In genomic region chrX:3023552-3024183, ce11 we compare ENCODE assay signal across 2 worm cellular contexts.
TF ChIP-seq lines count a peak whose summit lies in the region.

No protein-coding gene starts in this region.

TF ChIP-seq in whole organism, L1 larva, 84 proteins besides CTCF, POLR2A, EP300 and RAD21 (continued from another document):
- no peak for TF ChIP-seq sptf-1 (tag; optimal IDR thresholded peaks at IDR 0.05; lab: Kevin White, UChicago)
- TF ChIP-seq efl-3 (GFP tag; optimal IDR thresholded peaks at IDR 0.05; lab: Kevin White, UChicago), result no peak
- TF ChIP-seq snpc-4 (tag; optimal IDR thresholded peaks at IDR 0.05; lab: Kevin White, UChicago), result no peak
- TF ChIP-seq dpl-1 (GFP tag; optimal IDR thresholded peaks at IDR 0.05; lab: Kevin White, UChicago), result no peak
- no peak for TF ChIP-seq nhr-237 (tag; optimal IDR thresholded peaks at IDR 0.05; lab: Kevin White, UChicago)
- peak; percentile 68 for TF ChIP-seq dsc-1 (tag; optimal IDR thresholded peaks at IDR 0.05; lab: Kevin White, UChicago)
- no peak for TF ChIP-seq C16A3.4 (tag; optimal IDR thresholded peaks at IDR 0.05; lab: Kevin White, UChicago)
- TF ChIP-seq nhr-47 (tag; optimal IDR thresholded peaks at IDR 0.05; lab: Kevin White, UChicago), result peak; percentile 40
- TF ChIP-seq unc-130 (tag; optimal IDR thresholded peaks at IDR 0.05; lab: Kevin White, UChicago), result peak; percentile 25
- no peak for TF ChIP-seq nhr-11 (tag; optimal IDR thresholded peaks at IDR 0.05; lab: Kevin White, UChicago)
- peak; percentile 14 to 18 for TF ChIP-seq lsy-2 (tag; optimal IDR thresholded peaks at IDR 0.05; lab: Kevin White, UChicago)
- no peak for TF ChIP-seq unc-30 (tag; optimal IDR thresholded peaks at IDR 0.05; lab: Kevin White, UChicago)
- no peak for TF ChIP-seq aly-2 (tag; optimal IDR thresholded peaks at IDR 0.05; lab: Kevin White, UChicago)
- TF ChIP-seq tbx-2 (tag; optimal IDR thresholded peaks at IDR 0.05; lab: Kevin White, UChicago), result peak; percentile 11
- no peak for TF ChIP-seq lir-3 (tag; optimal IDR thresholded peaks at IDR 0.05; lab: Kevin White, UChicago; ENCODE audit: poor library complexity)
- TF ChIP-seq alr-1 (tag; optimal IDR thresholded peaks at IDR 0.05; lab: Kevin White, UChicago; ENCODE audit: borderline replicate concordance), result no peak
- TF ChIP-seq blmp-1 (tag; optimal IDR thresholded peaks at IDR 0.05; lab: Kevin White, UChicago), result no peak
- no peak for TF ChIP-seq sox-4 (tag; optimal IDR thresholded peaks at IDR 0.05; lab: Kevin White, UChicago)
- no peak for TF ChIP-seq unc-98 (GFP tag; IDR thresholded peaks at IDR 0.05; lab: Robert Waterston, UW)
- peak in 1 of 2 experiments; percentile 10 for TF ChIP-seq mdl-1 (tag; optimal IDR thresholded peaks at IDR 0.05; lab: Kevin White, UChicago)
- TF ChIP-seq fkh-8 (tag; optimal IDR thresholded peaks at IDR 0.05; lab: Kevin White, UChicago), result peak; percentile 32
- TF ChIP-seq lin-13 (GFP tag; optimal IDR thresholded peaks at IDR 0.05; lab: Kevin White, UChicago), result no peak
- no peak for TF ChIP-seq egl-27 (tag; optimal IDR thresholded peaks at IDR 0.05; lab: Kevin White, UChicago)
- no peak for TF ChIP-seq ceh-8 (GFP tag; optimal IDR thresholded peaks at IDR 0.05; lab: Kevin White, UChicago)
- TF ChIP-seq lin-35 (GFP tag; optimal IDR thresholded peaks at IDR 0.05; lab: Kevin White, UChicago), result peak in 1 of 2 experiments; percentile 0
- TF ChIP-seq unc-62 (GFP tag; optimal IDR thresholded peaks at IDR 0.05; lab: Kevin White, UChicago), result no peak
- TF ChIP-seq ceh-82 (tag; optimal IDR thresholded peaks at IDR 0.05; lab: Kevin White, UChicago), result peak in 1 of 3 experiments; percentile 39
- no peak for TF ChIP-seq elt-2 (tag; optimal IDR thresholded peaks at IDR 0.05; lab: Kevin White, UChicago)
- no peak for TF ChIP-seq aha-1 (tag; optimal IDR thresholded peaks at IDR 0.05; lab: Kevin White, UChicago)
- peak; percentile 55 for TF ChIP-seq nhr-20 (tag; optimal IDR thresholded peaks at IDR 0.05; lab: Kevin White, UChicago)
- no peak for TF ChIP-seq hlh-17 (GFP tag; optimal IDR thresholded peaks at IDR 0.05; lab: Kevin White, UChicago; ENCODE audit: borderline replicate concordance)
- TF ChIP-seq lin-15B (tag; optimal IDR thresholded peaks at IDR 0.05; lab: Kevin White, UChicago), result no peak
- no peak for TF ChIP-seq fkh-4 (tag; optimal IDR thresholded peaks at IDR 0.05; lab: Kevin White, UChicago; ENCODE audit: borderline replicate concordance)
- TF ChIP-seq Y116A8C.19 (tag; optimal IDR thresholded peaks at IDR 0.05; lab: Kevin White, UChicago; ENCODE audit: borderline replicate concordance), result no peak
- TF ChIP-seq efl-1 (optimal IDR thresholded peaks at IDR 0.05; lab: Kevin White, UChicago), result no peak
- TF ChIP-seq efl-1 (GFP tag; optimal IDR thresholded peaks at IDR 0.05 in 1 of 2; lab: Kevin White, UChicago), result peak in 1 of 2 experiments; percentile 77
- no peak for TF ChIP-seq nhr-77 (tag; optimal IDR thresholded peaks at IDR 0.05; lab: Kevin White, UChicago)
- TF ChIP-seq pqm-1 (tag; optimal IDR thresholded peaks at IDR 0.05; lab: Kevin White, UChicago), result no peak
- no peak for TF ChIP-seq ces-1 (GFP tag; optimal IDR thresholded peaks at IDR 0.05; lab: Kevin White, UChicago)
- no peak for TF ChIP-seq vab-15 (tag; optimal IDR thresholded peaks at IDR 0.05; lab: Kevin White, UChicago)
- TF ChIP-seq ets-5 (GFP tag; IDR thresholded peaks at IDR 0.05; lab: Robert Waterston, UW), result no peak
- peak; percentile 68 for TF ChIP-seq pag-3 (tag; optimal IDR thresholded peaks at IDR 0.05; lab: Kevin White, UChicago; ENCODE audit: borderline replicate concordance, insufficient read depth)
- no peak for TF ChIP-seq zag-1 (tag; optimal IDR thresholded peaks at IDR 0.05; lab: Kevin White, UChicago)
- TF ChIP-seq xbp-1 (tag; optimal IDR thresholded peaks at IDR 0.05; lab: Kevin White, UChicago), result no peak
- no peak for TF ChIP-seq sup-37 (GFP tag; optimal IDR thresholded peaks at IDR 0.05; lab: Kevin White, UChicago)
- no peak for TF ChIP-seq irx-1 (tag; optimal IDR thresholded peaks at IDR 0.05; lab: Kevin White, UChicago)
- TF ChIP-seq hlh-4 (tag; optimal IDR thresholded peaks at IDR 0.05; lab: Kevin White, UChicago), result no peak
- TF ChIP-seq mab-9 (GFP tag; IDR thresholded peaks at IDR 0.05; lab: Robert Waterston, UW), result no peak
- no peak for TF ChIP-seq nhr-84 (tag; optimal IDR thresholded peaks at IDR 0.05; lab: Kevin White, UChicago)
- peak; percentile 69 for TF ChIP-seq nhr-19 (GFP tag; conservative IDR thresholded peaks at IDR 0.05; lab: Robert Waterston, UW)
- TF ChIP-seq tlp-1 (tag; optimal IDR thresholded peaks at IDR 0.05; lab: Kevin White, UChicago), result no peak
- TF ChIP-seq ceh-63 (GFP tag; optimal IDR thresholded peaks at IDR 0.05; lab: Kevin White, UChicago), result no peak
- peak; percentile 19 for TF ChIP-seq ztf-4 (tag; optimal IDR thresholded peaks at IDR 0.05; lab: Kevin White, UChicago)
- TF ChIP-seq skn-1 (tag; optimal IDR thresholded peaks at IDR 0.05; lab: Kevin White, UChicago), result no peak
- no peak for TF ChIP-seq grh-1 (GFP tag; IDR thresholded peaks at IDR 0.05; lab: Robert Waterston, UW)
- TF ChIP-seq mef-2 (tag; optimal IDR thresholded peaks at IDR 0.05; lab: Kevin White, UChicago), result peak; percentile 17
- TF ChIP-seq nhr-90 (tag; optimal IDR thresholded peaks at IDR 0.05; lab: Kevin White, UChicago; ENCODE audit: poor library complexity), result no peak
- no peak for TF ChIP-seq ceh-90 (tag; optimal IDR thresholded peaks at IDR 0.05; lab: Kevin White, UChicago)
- no peak for TF ChIP-seq nhr-28 (tag; optimal IDR thresholded peaks at IDR 0.05; lab: Kevin White, UChicago)
- peak; percentile 72 for TF ChIP-seq snu-23 (GFP tag; optimal IDR thresholded peaks at IDR 0.05; lab: Kevin White, UChicago)
- TF ChIP-seq nhr-76 (tag; optimal IDR thresholded peaks at IDR 0.05; lab: Kevin White, UChicago), result no peak
- TF ChIP-seq rnt-1 (tag; optimal IDR thresholded peaks at IDR 0.05; lab: Kevin White, UChicago), result peak; percentile 38
- TF ChIP-seq elt-3 (tag; optimal IDR thresholded peaks at IDR 0.05; lab: Kevin White, UChicago), result no peak
- no peak for TF ChIP-seq zip-4 (GFP tag; optimal IDR thresholded peaks at IDR 0.05; lab: Kevin White, UChicago)
- no peak for TF ChIP-seq lin-39 (tag; optimal IDR thresholded peaks at IDR 0.05; lab: Kevin White, UChicago)
- TF ChIP-seq F16B12.6 (tag; optimal IDR thresholded peaks at IDR 0.05; lab: Kevin White, UChicago), result no peak
- TF ChIP-seq ztf-11 (tag; optimal IDR thresholded peaks at IDR 0.05; lab: Kevin White, UChicago), result no peak
- no peak for TF ChIP-seq hpl-2 (GFP tag; optimal IDR thresholded peaks at IDR 0.05; lab: Kevin White, UChicago)
TF ChIP-seq in whole organism, L1 larva: peak in this region for 21.

TF ChIP-seq in whole organism, L4 larva, 104 proteins besides CTCF, POLR2A, EP300 and RAD21 (continued from another document):
- TF ChIP-seq nhr-77 (tag; optimal IDR thresholded peaks at IDR 0.05; lab: Kevin White, UChicago) (no peak), fkh-10 (GFP tag; optimal IDR thresholded peaks at IDR 0.05; lab: Kevin White, UChicago) (no peak), hlh-11 (tag; optimal IDR thresholded peaks at IDR 0.05; lab: Kevin White, UChicago) (peak; percentile 53), aha-1 (tag; lab: Kevin White, UChicago) (peak; percentile 48), lsy-2 (tag; optimal IDR thresholded peaks at IDR 0.05; lab: Kevin White, UChicago) (peak in 1 of 2 experiments; percentile 27), nhr-6 (tag; optimal IDR thresholded peaks at IDR 0.05; lab: Kevin White, UChicago) (no peak), R02D3.7 (tag; optimal IDR thresholded peaks at IDR 0.05; lab: Kevin White, UChicago) (no peak), mep-1 (tag; optimal IDR thresholded peaks at IDR 0.05; lab: Kevin White, UChicago) (peak; percentile 4), fos-1 (tag; optimal IDR thresholded peaks at IDR 0.05; lab: Kevin White, UChicago) (no peak), zip-11 (GFP tag; IDR thresholded peaks at IDR 0.05; lab: Robert Waterston, UW) (no peak), nhr-25 (tag; optimal IDR thresholded peaks at IDR 0.05; lab: Kevin White, UChicago; ENCODE audit: borderline replicate concordance, insufficient read depth) (no peak), ces-1 (GFP tag; optimal IDR thresholded peaks at IDR 0.05; lab: Kevin White, UChicago) (no peak), mdt-29 (GFP tag; IDR thresholded peaks at IDR 0.05; lab: Robert Waterston, UW) (no peak), arid-1 (GFP tag; conservative IDR thresholded peaks at IDR 0.05; lab: Robert Waterston, UW) (no peak), nhr-237 (tag; optimal IDR thresholded peaks at IDR 0.05; lab: Kevin White, UChicago) (no peak), nhr-102 (tag; optimal IDR thresholded peaks at IDR 0.05; lab: Kevin White, UChicago) (no peak), ztf-7 (tag; optimal IDR thresholded peaks at IDR 0.05; lab: Kevin White, UChicago) (no peak), ceh-44 (GFP tag; IDR thresholded peaks at IDR 0.05; lab: Robert Waterston, UW) (no peak), dmd-6 (GFP tag; IDR thresholded peaks at IDR 0.05; lab: Robert Waterston, UW) (no peak), zip-2 (tag; optimal IDR thresholded peaks at IDR 0.05; lab: Kevin White, UChicago) (no peak)
